Fruit fly (Drosophila melanogaster): ENCODE measurements around the gene CG33669.

dm6 chrX:6439495-6439894 is 39.6 kb upstream of the CG33669 start:
- TF ChIP-seq lola (GFP tag; optimal IDR thresholded peaks at IDR 0.05) (no peak), sage (GFP tag; optimal IDR thresholded peaks at IDR 0.05) (no peak), Vsx2 (GFP tag; optimal IDR thresholded peaks at IDR 0.05; ENCODE audit: partially characterized antibody) (no peak), N (GFP tag; optimal IDR thresholded peaks at IDR 0.05) (no peak), Rel (GFP tag; optimal IDR thresholded peaks at IDR 0.05) (no peak), Rel (tag; optimal IDR thresholded peaks at IDR 0.05) (no peak), usp (GFP tag; optimal IDR thresholded peaks at IDR 0.05) (no peak), psq (GFP tag; optimal IDR thresholded peaks at IDR 0.05) (no peak), h (GFP tag; optimal IDR thresholded peaks at IDR 0.05) (peak; percentile 3)
